Worm (Caenorhabditis elegans) whole organism, L3 larva: ENCODE data around the gene C26E6.12.

Source experiments
- R02D3.7 ChIP-seq: fragments of 150-350 bp; optimal IDR thresholded peaks from 2 replicates; lab custom pipeline; 2014; ENCODE audit warnings: missing biosample characterization, missing genetic modification characterization
- ZK546.5 ChIP-seq: sonication (generic microtip); optimal IDR thresholded peaks from 2 replicates; lab custom pipeline; 2017; ENCODE audit warnings: missing biosample characterization, missing genetic modification characterization
- ama-1 ChIP-seq: fragments of 150-350 bp; optimal IDR thresholded peaks from 2 replicates; lab custom pipeline; 2018
- ceh-16 ChIP-seq: sonication (generic microtip); optimal IDR thresholded peaks from 2 replicates; lab custom pipeline; 2017; ENCODE audit warnings: missing biosample characterization, missing genetic modification characterization
- ceh-28 ChIP-seq: fragments of 150-350 bp; optimal IDR thresholded peaks from 2 replicates; lab custom pipeline; 2014; ENCODE audit warnings: missing biosample characterization, missing genetic modification reagents, missing genetic modification characterization
- ceh-82 ChIP-seq: fragments of 150-350 bp; optimal IDR thresholded peaks from 2 replicates; lab custom pipeline; 2014; ENCODE audit warnings: missing biosample characterization, missing genetic modification characterization
- daf-12 ChIP-seq: fragments of 150-350 bp; optimal IDR thresholded peaks from 2 replicates; lab custom pipeline; 2014; ENCODE audit warnings: missing biosample characterization, missing genetic modification reagents, missing genetic modification characterization
- egl-27 ChIP-seq: sonication (generic microtip); optimal IDR thresholded peaks from 4 replicates; lab custom pipeline; 2017; ENCODE audit warnings: missing biosample characterization, missing genetic modification reagents, missing genetic modification characterization
- egl-5 ChIP-seq: fragments of 150-350 bp; optimal IDR thresholded peaks from 2 replicates; lab custom pipeline; 2017; ENCODE audit warnings: missing biosample characterization, missing genetic modification reagents, missing genetic modification characterization, inconsistent platforms
- elt-2 ChIP-seq: sonication (generic microtip); optimal IDR thresholded peaks from 2 replicates; lab custom pipeline; 2016; ENCODE audit warnings: missing genetic modification reagents, mild to moderate bottlenecking, missing genetic modification characterization, missing compliant biosample characterization
- elt-3 ChIP-seq, 3 experiments: fragments of 150-350 bp in 1 of 3; sonication (generic microtip) in 2 of 3; optimal IDR thresholded peaks; 2 replicates in 2 of 3; 4 replicates in 1 of 3; lab custom pipeline; 2014 to 2017; ENCODE audit warnings: missing biosample characterization in 3 of 3, missing genetic modification characterization in 3 of 3
- eor-1 ChIP-seq, 2 experiments: fragments of 150-350 bp; optimal IDR thresholded peaks; 2 replicates each; lab custom pipeline; 2014 to 2018; ENCODE audit warnings: missing biosample characterization in 2 of 2, missing genetic modification characterization in 2 of 2
- fkh-10 ChIP-seq: sonication (generic microtip); optimal IDR thresholded peaks from 2 replicates; lab custom pipeline; 2017; ENCODE audit warnings: missing biosample characterization, missing genetic modification reagents, missing genetic modification characterization
- fkh-2 ChIP-seq: fragments of 150-350 bp; optimal IDR thresholded peaks from 2 replicates; lab custom pipeline; 2014; ENCODE audit warnings: missing biosample characterization, missing genetic modification reagents, missing genetic modification characterization
- fos-1 ChIP-seq: fragments of 150-350 bp; optimal IDR thresholded peaks from 2 replicates; lab custom pipeline; 2014; ENCODE audit warnings: missing biosample characterization, missing genetic modification characterization
- hmg-11 ChIP-seq: sonication (generic microtip); optimal IDR thresholded peaks from 2 replicates; lab custom pipeline; 2016; ENCODE audit warnings: missing genetic modification characterization, missing compliant biosample characterization
- jun-1 ChIP-seq: fragments of 150-350 bp; optimal IDR thresholded peaks from 2 replicates; lab custom pipeline; 2014; ENCODE audit warnings: missing biosample characterization, missing genetic modification reagents, missing genetic modification characterization
- lin-39 ChIP-seq: fragments of 150-350 bp; optimal IDR thresholded peaks from 2 replicates; lab custom pipeline; 2018; ENCODE audit warnings: missing biosample characterization, missing genetic modification reagents, missing genetic modification characterization
- lsy-12 ChIP-seq: sonication (generic microtip); optimal IDR thresholded peaks from 2 replicates; lab custom pipeline; 2016; ENCODE audit warnings: mild to moderate bottlenecking, missing genetic modification characterization, missing compliant biosample characterization
- mdl-1 ChIP-seq: fragments of 150-350 bp; optimal IDR thresholded peaks from 2 replicates; lab custom pipeline; 2014; ENCODE audit warnings: missing biosample characterization, missing genetic modification characterization
- mml-1 ChIP-seq: fragments of 150-350 bp; sonication (generic microtip); optimal IDR thresholded peaks from 3 replicates; lab custom pipeline; 2014; ENCODE audit warnings: missing biosample characterization, missing genetic modification characterization
- nfya-1 ChIP-seq: sonication (generic microtip); optimal IDR thresholded peaks from 2 replicates; lab custom pipeline; 2017; ENCODE audit warnings: missing genetic modification characterization, mild to moderate bottlenecking, missing compliant biosample characterization, antibody characterized with exemption, moderate library complexity; ENCODE audit not compliant: insufficient read depth
- nhr-23 ChIP-seq: fragments of 150-350 bp; optimal IDR thresholded peaks from 2 replicates; lab custom pipeline; 2014; ENCODE audit warnings: missing biosample characterization, missing genetic modification reagents, missing genetic modification characterization
- nhr-237 ChIP-seq: fragments of 150-350 bp; optimal IDR thresholded peaks from 2 replicates; lab custom pipeline; 2014; ENCODE audit warnings: missing biosample characterization, missing genetic modification characterization
- nhr-28 ChIP-seq: fragments of 150-350 bp; optimal IDR thresholded peaks from 2 replicates; lab custom pipeline; 2014; ENCODE audit warnings: missing biosample characterization, missing genetic modification characterization
- nhr-67 ChIP-seq: fragments of 150-350 bp; optimal IDR thresholded peaks from 2 replicates; lab custom pipeline; 2014; ENCODE audit warnings: missing biosample characterization, missing genetic modification characterization
- pqm-1 ChIP-seq: fragments of 150-350 bp; optimal IDR thresholded peaks from 2 replicates; lab custom pipeline; 2017; ENCODE audit warnings: missing biosample characterization, missing genetic modification characterization, inconsistent platforms
- sea-2 ChIP-seq: fragments of 150-350 bp; sonication (generic microtip); optimal IDR thresholded peaks from 4 replicates; lab custom pipeline; 2014; ENCODE audit warnings: missing biosample characterization, missing genetic modification reagents, missing genetic modification characterization
- snpc-4 ChIP-seq: fragments of 150-350 bp; optimal IDR thresholded peaks from 2 replicates; lab custom pipeline; 2014; ENCODE audit warnings: missing biosample characterization, missing genetic modification characterization
- tbx-2 ChIP-seq: sonication (generic microtip); optimal IDR thresholded peaks from 2 replicates; lab custom pipeline; 2016; ENCODE audit warnings: mild to moderate bottlenecking, missing genetic modification characterization, missing compliant biosample characterization
- unc-62 ChIP-seq: fragments of 150-350 bp; sonication (generic microtip); optimal IDR thresholded peaks from 4 replicates; lab custom pipeline; 2014; ENCODE audit warnings: missing biosample characterization, missing genetic modification reagents, missing genetic modification characterization
- zag-1 ChIP-seq: fragments of 150-350 bp; optimal IDR thresholded peaks from 2 replicates; lab custom pipeline; 2014; ENCODE audit warnings: missing biosample characterization, missing genetic modification characterization
- ztf-11 ChIP-seq: fragments of 150-350 bp; optimal IDR thresholded peaks from 2 replicates; lab custom pipeline; 2014; ENCODE audit warnings: missing biosample characterization, missing genetic modification characterization
- ztf-4 ChIP-seq: fragments of 150-350 bp; optimal IDR thresholded peaks from 2 replicates; lab custom pipeline; 2014; ENCODE audit warnings: missing biosample characterization, missing genetic modification characterization

C26E6.12 gene

DNA sequence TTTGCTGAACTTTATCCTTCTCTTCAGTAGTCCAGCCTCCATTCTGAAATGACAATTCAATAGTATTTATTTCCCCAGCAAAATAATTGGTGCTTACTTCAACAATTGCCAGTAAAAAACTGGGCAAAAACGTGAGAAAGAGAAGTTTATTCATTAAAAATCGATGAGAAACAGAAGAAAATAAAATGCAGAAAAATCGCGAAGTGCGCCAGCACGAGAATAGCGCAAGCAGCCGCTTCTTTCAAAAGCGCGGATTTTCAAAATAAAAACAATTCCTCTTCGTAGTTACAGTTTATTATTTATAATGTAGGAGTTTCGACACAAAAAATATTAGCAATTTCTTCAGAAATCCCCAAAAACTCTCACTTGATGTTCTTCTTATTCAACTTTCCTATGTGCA, 30.8 kb upstream of the C26E6.12 start, which contains the start of gene C27F2.9 (continued):
- TF ChIP-seq R02D3.7 (tag; lab: Kevin White, UChicago) (peak; percentile 79), snpc-4 (peak; percentile 91), tbx-2 (peak; percentile 70), nhr-237 (tag; lab: Kevin White, UChicago) (no peak), zag-1 (tag; lab: Kevin White, UChicago) (no peak), nhr-28 (tag; lab: Kevin White, UChicago) (no peak), nfya-1 (tag; lab: Kevin White, UChicago) (peak; percentile 92), hmg-11 (peak; percentile 63), sea-2 (GFP tag; lab: Kevin White, UChicago) (no peak), lin-39 (peak; percentile 67), ceh-28 (tag; lab: Kevin White, UChicago) (peak; percentile 75), egl-5 (tag; lab: Kevin White, UChicago) (peak; percentile 12), elt-3 (tag; optimal IDR thresholded peaks at IDR 0.05; lab: Kevin White, UChicago) (peak in 1 of 3 experiments; percentile 13), ztf-4 (no peak), jun-1 (tag; lab: Kevin White, UChicago) (peak; percentile 60)

DNA sequence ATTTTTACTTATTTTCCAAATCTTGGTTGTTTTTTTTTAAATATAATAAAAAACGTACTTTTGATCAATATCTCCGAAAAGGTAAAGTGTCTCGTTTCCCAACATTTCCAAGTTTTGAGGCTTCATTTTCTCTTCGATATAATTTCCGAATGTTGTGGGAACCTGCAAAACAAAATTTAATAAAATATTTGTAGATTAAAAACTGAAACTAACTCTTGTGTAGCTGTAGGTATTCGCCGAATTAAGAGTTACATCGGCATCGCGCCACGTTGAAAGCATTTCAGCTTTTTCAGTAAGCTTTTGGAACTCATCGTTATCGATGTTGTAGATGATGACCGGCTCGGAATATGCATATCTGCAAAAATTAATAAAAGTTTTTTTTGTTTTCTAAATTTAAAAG, 30.3 kb upstream of the C26E6.12 start, which contains the start of gene vps-22:
Gene vps-22 (minus strand): TSS at position 101 of the 400 bp plus-strand sequence.
- TF ChIP-seq mml-1 (tag; lab: Kevin White, UChicago): no peak

DNA sequence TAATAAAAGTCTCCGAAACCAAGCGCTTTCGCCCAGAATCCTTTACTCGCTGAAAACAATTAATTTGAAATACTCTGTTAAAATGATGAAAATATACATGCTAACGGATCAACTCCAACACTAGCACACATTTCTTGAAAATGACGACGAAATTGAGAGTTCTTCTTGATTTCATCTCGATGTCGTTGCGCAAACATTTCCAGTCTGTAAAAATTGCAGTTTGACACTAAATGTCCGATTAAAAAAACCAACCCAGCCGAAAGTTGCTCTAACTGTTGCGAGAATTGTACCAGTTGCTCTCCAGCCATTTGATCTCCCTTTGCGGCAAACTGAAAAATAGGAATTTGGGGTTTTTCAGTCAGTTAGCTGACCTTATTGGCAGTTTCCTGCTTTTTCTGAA, 29.2 kb upstream of the C26E6.12 start:
- TF ChIP-seq fkh-2 (tag; lab: Kevin White, UChicago) (no peak), tbx-2 (no peak), pqm-1 (tag; lab: Kevin White, UChicago) (no peak)
- TF ChIP-seq, all 47 proteins: peak for 0

DNA sequence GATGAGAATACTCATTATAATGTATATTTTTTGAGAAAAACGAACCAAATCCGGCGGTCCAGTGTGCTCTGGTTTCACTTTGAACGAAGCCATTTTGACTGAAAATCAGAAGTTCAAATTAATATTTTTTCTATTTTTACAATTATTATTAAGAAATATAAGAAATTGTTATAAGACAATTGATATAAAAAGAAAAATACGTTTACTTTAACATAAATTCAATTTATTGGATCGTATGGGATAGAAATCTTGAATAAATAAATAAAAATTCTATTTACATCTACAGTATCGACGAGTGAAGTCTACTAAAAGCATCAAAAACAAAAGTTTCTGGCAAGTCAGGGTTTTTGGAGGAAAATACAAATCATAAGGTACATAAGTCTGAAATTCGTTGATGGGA, 28.2 kb upstream of the C26E6.12 start, which contains the start of gene C27F2.4:
Gene C27F2.4 (minus strand): TSS at position 101 of the 400 bp plus-strand sequence.
- TF ChIP-seq ztf-11 (tag; lab: Kevin White, UChicago) (no peak), nhr-23 (tag; lab: Kevin White, UChicago) (no peak), fos-1 (tag; lab: Kevin White, UChicago) (no peak), egl-27 (tag; lab: Kevin White, UChicago) (no peak), ceh-16 (tag; lab: Kevin White, UChicago) (no peak)

DNA sequence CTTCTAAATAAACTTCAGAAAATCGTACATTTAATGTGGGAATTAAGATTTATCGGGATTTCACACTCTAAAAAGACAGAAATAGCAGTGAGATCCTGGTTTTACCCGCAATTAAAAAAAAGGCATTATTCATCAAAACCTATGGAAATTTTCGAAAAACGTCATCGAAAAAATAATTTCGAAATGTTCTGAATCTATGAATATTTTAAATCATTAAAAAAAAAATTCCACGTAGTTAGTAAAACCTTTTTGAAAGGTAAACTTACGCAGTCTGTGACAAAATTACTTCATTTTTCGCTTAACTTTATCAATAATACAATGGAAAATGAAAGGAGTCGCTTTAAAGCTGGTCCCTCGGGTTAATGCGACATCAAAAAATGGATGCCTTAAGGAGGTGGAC, 24.5 kb upstream of the C26E6.12 start, which contains the start of gene C26E6.1:
Gene C26E6.1 (plus strand): TSS at position 301 of the 400 bp plus-strand sequence.
- TF ChIP-seq mml-1 (tag; lab: Kevin White, UChicago): no peak
- TF ChIP-seq ztf-11 (tag; lab: Kevin White, UChicago): no peak
- no peak for TF ChIP-seq nhr-28 (tag; lab: Kevin White, UChicago)
- TF ChIP-seq fkh-10: no peak
- no peak for TF ChIP-seq unc-62 (GFP tag; lab: Kevin White, UChicago)
- no peak for TF ChIP-seq lin-39
- no peak for TF ChIP-seq daf-12 (tag; lab: Kevin White, UChicago)

DNA sequence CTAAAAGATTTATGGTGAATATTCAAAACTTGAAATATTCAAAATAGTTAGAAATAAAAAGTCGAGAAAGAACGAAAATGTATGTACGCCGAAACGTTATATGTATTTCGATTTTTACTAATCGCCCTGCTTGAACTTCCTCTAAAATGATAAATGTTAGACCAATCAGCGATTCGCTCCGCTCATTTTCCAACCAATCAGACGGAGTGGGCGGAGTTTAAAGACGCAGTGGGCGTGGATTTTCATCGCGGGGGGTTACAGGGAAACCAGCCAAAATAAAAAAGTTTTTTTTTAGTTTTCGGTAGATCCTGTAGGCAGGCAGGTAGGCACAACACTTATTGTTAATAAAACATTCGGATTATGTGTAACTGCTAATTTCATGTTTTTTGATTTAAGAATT, 20.9 kb upstream of the C26E6.12 start:
- TF ChIP-seq ceh-82 (tag; lab: Kevin White, UChicago): no peak
- TF ChIP-seq snpc-4: no peak
- peak; percentile 94 for TF ChIP-seq nfya-1 (tag; lab: Kevin White, UChicago)
- no peak for TF ChIP-seq ama-1 (lab: Kevin White, UChicago)
- no peak for TF ChIP-seq fkh-10
- TF ChIP-seq eor-1 (tag; optimal IDR thresholded peaks at IDR 0.05; lab: Kevin White, UChicago): no peak
- TF ChIP-seq elt-2 (tag; lab: Kevin White, UChicago): no peak

DNA sequence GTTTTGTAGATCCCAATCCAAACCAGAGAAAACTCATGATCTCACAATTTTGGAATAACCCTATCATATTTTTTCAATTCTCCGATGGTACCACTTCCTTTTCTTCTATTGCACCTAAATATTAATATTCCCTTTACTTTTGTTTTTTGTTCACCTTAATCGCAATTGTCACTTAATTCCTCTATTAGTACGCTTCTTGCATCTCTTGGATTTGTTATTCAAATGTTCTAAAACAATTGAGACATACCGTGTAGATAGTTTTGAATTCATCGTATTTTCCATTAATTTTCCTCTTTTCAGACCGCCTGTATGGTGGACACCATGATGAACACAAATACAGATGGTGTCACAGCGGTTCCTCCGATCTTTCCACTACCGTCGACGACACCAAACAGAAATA, 19.8 kb upstream of the C26E6.12 start, which contains the start of gene flh-2:
Gene flh-2 (plus strand): TSS at position 301 of the 400 bp plus-strand sequence.
- no peak for TF ChIP-seq jun-1 (tag; lab: Kevin White, UChicago)
- no peak for TF ChIP-seq ztf-4
- TF ChIP-seq egl-27 (tag; lab: Kevin White, UChicago): no peak
- TF ChIP-seq ama-1 (lab: Kevin White, UChicago): no peak
- TF ChIP-seq fos-1 (tag; lab: Kevin White, UChicago): no peak
- no peak for TF ChIP-seq nhr-67 (tag; lab: Kevin White, UChicago)
- TF ChIP-seq mdl-1: no peak
- TF ChIP-seq tbx-2: no peak
- TF ChIP-seq ZK546.5 (tag; lab: Kevin White, UChicago): no peak
- TF ChIP-seq nfya-1 (tag; lab: Kevin White, UChicago): no peak
- no peak for TF ChIP-seq ceh-16 (tag; lab: Kevin White, UChicago)
- TF ChIP-seq fkh-10: no peak
- TF ChIP-seq daf-12 (tag; lab: Kevin White, UChicago): no peak
- no peak for TF ChIP-seq lsy-12
- TF ChIP-seq zag-1 (tag; lab: Kevin White, UChicago): no peak
